Worm (Caenorhabditis elegans): Measurements from ENCODE around the gene T10C6.16.

T10C6.16 gene

DNA sequence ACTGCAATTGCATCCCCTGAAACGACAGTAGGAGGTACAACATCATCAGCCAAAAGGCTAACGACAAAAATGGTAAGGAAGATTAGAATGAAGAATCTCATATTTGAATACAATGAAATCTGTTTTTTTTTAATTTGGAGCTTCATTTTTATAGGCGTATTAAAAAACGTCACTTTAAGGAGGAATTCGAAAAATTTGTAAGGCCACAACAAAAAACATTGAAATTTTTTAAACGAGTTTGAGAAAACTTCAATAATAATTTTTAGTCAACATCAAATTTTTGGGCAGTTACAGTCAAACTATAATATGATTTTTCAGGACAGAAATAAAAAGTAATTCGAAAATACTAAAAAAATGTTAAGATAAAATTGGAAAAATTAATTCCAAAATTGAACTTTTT is 30.0 kb upstream of the T10C6.16 start, which contains the start of gene F14H3.14:
F14H3.14 (minus strand) TSS at position 101 of the 400 bp plus-strand sequence.
- TF ChIP-seq F13C5.2 (tag; optimal IDR thresholded peaks at IDR 0.05) (no peak), sea-1 (GFP tag; conservative IDR thresholded peaks at IDR 0.05) (no peak), hmg-4 (GFP tag; optimal IDR thresholded peaks at IDR 0.05) (no peak), hmbx-1 (tag; optimal IDR thresholded peaks at IDR 0.05) (no peak)

DNA sequence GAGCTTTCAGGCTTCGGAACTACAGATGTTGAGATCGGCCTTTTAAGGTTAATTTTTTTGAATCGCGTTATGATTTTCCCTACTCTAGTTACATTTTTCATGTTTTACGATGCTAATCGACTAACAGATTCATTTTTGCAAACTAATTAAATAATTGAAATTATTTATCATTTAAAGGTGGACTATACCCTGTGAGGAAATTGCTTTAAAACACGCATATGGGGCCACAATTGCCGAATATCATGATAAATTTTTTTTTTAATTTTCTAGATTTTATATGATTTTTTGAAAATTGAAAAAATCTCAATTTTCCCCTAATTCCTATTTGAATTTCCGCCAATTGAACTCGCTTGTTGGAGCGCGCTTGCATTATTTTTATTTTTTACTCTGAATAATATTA is 29.2 kb upstream of the T10C6.16 start, which contains the start of gene fbxa-100:
fbxa-100 (minus strand) TSS at position 101 of the 400 bp plus-strand sequence.
- TF ChIP-seq ets-7 (tag; optimal IDR thresholded peaks at IDR 0.05) (no peak), hmbx-1 (tag; optimal IDR thresholded peaks at IDR 0.05) (no peak)

DNA sequence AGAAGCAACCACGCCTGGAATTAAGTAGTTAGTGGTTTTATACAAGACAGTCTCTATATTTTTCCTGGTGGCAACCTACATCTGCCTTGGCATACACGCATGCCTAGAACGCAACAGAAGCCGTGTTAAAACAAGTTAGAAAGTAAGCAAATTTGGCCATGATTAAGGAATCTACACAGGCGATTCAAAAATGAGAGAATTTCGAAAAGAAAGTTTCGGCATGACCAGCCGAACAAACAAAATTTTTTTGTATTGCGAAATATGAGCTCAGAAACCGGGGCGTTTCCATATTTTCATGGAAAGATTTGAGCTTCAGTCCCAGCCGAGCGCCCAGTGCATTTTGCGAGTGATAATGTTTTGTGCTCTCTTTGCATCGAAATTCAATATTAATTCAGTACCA is 27.3 kb upstream of the T10C6.16 start, which contains the start of gene F14H3.15:
F14H3.15 (minus strand) TSS at position 101 of the 400 bp plus-strand sequence.
- TF ChIP-seq hmbx-1 (tag; optimal IDR thresholded peaks at IDR 0.05) = no peak
- TF ChIP-seq tbx-37 (GFP tag; conservative IDR thresholded peaks at IDR 0.05) = no peak
- TF ChIP-seq hnd-1 (tag; optimal IDR thresholded peaks at IDR 0.05) = no peak
- TF ChIP-seq sea-1 (GFP tag; conservative IDR thresholded peaks at IDR 0.05) = no peak
- TF ChIP-seq pes-1 (GFP tag; IDR thresholded peaks at IDR 0.05) = no peak
- TF ChIP-seq flt-1 (GFP tag; IDR thresholded peaks at IDR 0.05) = no peak
- TF ChIP-seq B0310.2 (tag; optimal IDR thresholded peaks at IDR 0.05) = no peak
- TF ChIP-seq aly-1 (tag; optimal IDR thresholded peaks at IDR 0.05) = no peak
- TF ChIP-seq ets-7 (tag; optimal IDR thresholded peaks at IDR 0.05) = no peak
- TF ChIP-seq tbx-11 (GFP tag; IDR thresholded peaks at IDR 0.05) = no peak

DNA sequence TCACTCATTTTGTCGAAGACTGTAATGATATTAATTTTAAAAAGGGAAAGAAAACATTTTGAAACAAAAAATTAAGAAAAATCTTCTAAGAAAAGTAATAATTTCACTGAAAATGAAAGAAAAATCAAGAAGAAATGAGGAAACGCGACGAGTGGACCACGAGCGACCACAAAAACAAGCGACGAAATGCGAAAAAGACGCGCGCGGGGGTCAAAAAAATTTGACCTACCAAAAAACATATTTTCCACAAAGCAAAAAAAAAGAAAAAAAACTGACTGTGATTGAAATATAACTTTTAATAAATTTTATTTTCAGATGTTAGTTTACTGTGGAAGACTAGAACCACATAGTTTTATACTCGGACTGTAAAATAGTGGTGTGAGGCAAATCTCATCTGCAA is 26.1 kb upstream of the T10C6.16 start, which contains the start of gene F14H3.6:
F14H3.6 (minus strand) TSS at position 22 of the 400 bp plus-strand sequence.
- TF ChIP-seq hmbx-1 (tag; optimal IDR thresholded peaks at IDR 0.05) (no peak), tra-4 (tag; optimal IDR thresholded peaks at IDR 0.05) (no peak), B0310.2 (tag; optimal IDR thresholded peaks at IDR 0.05) (no peak), scrt-1 (GFP tag; IDR thresholded peaks at IDR 0.05) (no peak), aly-1 (tag; optimal IDR thresholded peaks at IDR 0.05) (no peak), pes-1 (GFP tag; IDR thresholded peaks at IDR 0.05) (no peak), tbx-11 (GFP tag; IDR thresholded peaks at IDR 0.05) (no peak)

DNA sequence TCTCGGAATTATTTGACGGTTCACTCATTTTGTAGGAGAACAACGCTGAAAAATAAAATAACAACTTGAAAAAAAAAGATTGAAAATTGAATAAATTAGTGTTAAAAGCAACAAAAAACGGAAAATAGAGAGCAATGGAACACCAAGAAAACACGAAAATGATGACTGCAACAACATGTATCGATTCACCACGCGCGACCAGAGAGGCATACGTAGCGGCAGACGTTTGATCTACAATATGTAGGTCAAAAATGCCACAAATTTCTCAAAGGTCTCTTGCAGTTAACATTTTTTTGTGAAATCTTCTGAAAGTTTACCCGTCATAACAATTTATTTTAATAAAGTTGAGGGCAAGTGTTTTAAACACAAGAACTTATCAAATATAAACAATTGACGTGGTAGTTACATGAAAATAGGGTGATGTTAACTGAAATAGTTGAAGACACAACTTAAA is 24.2 kb upstream of the T10C6.16 start, which contains the start of gene F14H3.5:
F14H3.5 (minus strand) TSS at position 51 of the 454 bp plus-strand sequence.
- TF ChIP-seq ceh-36 (tag; optimal IDR thresholded peaks at IDR 0.05) = no peak
- TF ChIP-seq ets-7 (tag; optimal IDR thresholded peaks at IDR 0.05) = no peak
- TF ChIP-seq aly-1 (tag; optimal IDR thresholded peaks at IDR 0.05) = no peak
- no peak for TF ChIP-seq sea-1 (GFP tag; conservative IDR thresholded peaks at IDR 0.05)
- no peak for TF ChIP-seq F13C5.2 (tag; optimal IDR thresholded peaks at IDR 0.05)
- no peak for TF ChIP-seq hnd-1 (tag; optimal IDR thresholded peaks at IDR 0.05)
- TF ChIP-seq tbx-11 (GFP tag; IDR thresholded peaks at IDR 0.05) = no peak
- TF ChIP-seq ceh-13 (GFP tag; optimal IDR thresholded peaks at IDR 0.05) = no peak
- TF ChIP-seq tra-4 (tag; optimal IDR thresholded peaks at IDR 0.05) = no peak
- TF ChIP-seq flt-1 (GFP tag; IDR thresholded peaks at IDR 0.05) = no peak
- no peak for TF ChIP-seq hmbx-1 (tag; optimal IDR thresholded peaks at IDR 0.05)
- no peak for TF ChIP-seq B0310.2 (tag; optimal IDR thresholded peaks at IDR 0.05)
- no peak for TF ChIP-seq pes-1 (GFP tag; IDR thresholded peaks at IDR 0.05)

DNA sequence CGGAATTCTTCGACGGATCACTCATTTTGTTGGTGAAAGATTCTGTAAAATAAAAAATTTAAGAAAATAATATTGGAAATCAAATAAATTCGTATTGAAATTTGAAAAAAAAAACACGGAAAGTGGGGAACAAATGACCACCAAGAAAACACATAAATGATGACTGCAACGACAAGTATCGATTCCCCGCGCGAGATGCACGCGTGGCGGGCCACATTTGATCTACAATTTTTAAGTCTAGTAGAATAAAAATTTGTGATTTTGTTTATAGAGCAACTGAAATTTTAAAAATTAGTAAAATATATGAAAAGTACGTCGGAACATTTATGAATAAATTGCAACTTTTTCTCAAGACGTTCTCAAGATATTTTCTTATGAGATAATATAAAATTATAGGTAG is 22.2 kb upstream of the T10C6.16 start, which contains the start of gene F14H3.4:
F14H3.4 (minus strand) TSS at position 42 of the 400 bp plus-strand sequence.
- TF ChIP-seq ets-7 (tag; optimal IDR thresholded peaks at IDR 0.05) (no peak), ceh-13 (GFP tag; optimal IDR thresholded peaks at IDR 0.05) (no peak), ama-1 (optimal IDR thresholded peaks at IDR 0.05) (no peak), hnd-1 (tag; optimal IDR thresholded peaks at IDR 0.05) (no peak), tbx-37 (GFP tag; conservative IDR thresholded peaks at IDR 0.05) (no peak), sea-1 (GFP tag; conservative IDR thresholded peaks at IDR 0.05) (no peak), tbx-11 (GFP tag; IDR thresholded peaks at IDR 0.05) (no peak), scrt-1 (GFP tag; IDR thresholded peaks at IDR 0.05) (no peak), ceh-36 (tag; optimal IDR thresholded peaks at IDR 0.05) (no peak), aly-1 (tag; optimal IDR thresholded peaks at IDR 0.05) (no peak), tra-4 (tag; optimal IDR thresholded peaks at IDR 0.05) (no peak)

DNA sequence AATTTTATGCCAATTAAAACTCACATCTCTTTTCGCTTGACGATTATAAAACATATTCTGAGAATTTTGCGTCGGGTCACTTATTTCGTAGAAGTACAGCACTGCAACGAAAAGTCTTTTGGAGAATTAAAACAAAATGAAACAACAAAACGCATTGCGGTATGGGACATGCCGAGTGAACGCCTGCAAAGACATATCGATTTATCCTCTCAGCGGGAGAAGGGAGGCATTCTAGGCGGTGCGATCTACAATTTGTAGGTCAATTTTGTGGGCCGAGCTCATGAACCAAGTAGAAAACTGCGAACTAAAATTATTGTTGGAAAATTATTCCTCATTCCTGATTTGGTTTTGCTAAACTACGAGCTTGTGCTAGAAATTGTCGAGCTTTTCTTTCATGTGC is 20.6 kb upstream of the T10C6.16 start, which contains the start of gene F14H3.3:
F14H3.3 (minus strand) TSS at position 101 of the 400 bp plus-strand sequence.
- no peak for TF ChIP-seq ama-1 (optimal IDR thresholded peaks at IDR 0.05)
- TF ChIP-seq ets-7 (tag; optimal IDR thresholded peaks at IDR 0.05) = no peak
- TF ChIP-seq F13C5.2 (tag; optimal IDR thresholded peaks at IDR 0.05) = no peak
- no peak for TF ChIP-seq tbx-11 (GFP tag; IDR thresholded peaks at IDR 0.05)
- no peak for TF ChIP-seq pes-1 (GFP tag; IDR thresholded peaks at IDR 0.05)

DNA sequence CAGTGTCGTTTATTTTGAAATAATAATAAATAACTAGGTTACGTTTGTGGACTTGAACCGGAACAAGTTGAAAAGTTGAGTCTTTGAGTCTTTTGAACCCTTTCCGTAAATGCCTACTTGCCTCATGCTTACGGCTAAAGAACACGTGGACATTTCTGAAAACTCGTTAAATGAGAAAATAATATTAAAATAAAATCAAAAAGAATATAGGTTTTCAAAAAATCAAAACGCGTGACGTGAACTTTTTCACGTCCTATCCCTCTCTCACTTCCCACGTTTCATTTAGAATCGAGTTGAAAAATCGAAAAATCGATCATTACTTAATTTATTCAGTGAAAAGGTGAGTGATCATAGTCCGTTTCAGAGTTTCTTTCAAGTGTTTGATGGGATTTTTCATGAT is 16.4 kb upstream of the T10C6.16 start, which contains the start of gene best-12:
best-12 (plus strand) TSS at position 301 of the 400 bp plus-strand sequence.
- TF ChIP-seq sea-1 (GFP tag; conservative IDR thresholded peaks at IDR 0.05) (no peak), F13C5.2 (tag; optimal IDR thresholded peaks at IDR 0.05) (no peak), ceh-36 (tag; optimal IDR thresholded peaks at IDR 0.05) (no peak), ama-1 (optimal IDR thresholded peaks at IDR 0.05) (no peak), tbx-37 (GFP tag; conservative IDR thresholded peaks at IDR 0.05) (no peak), aly-1 (tag; optimal IDR thresholded peaks at IDR 0.05) (no peak), B0310.2 (tag; optimal IDR thresholded peaks at IDR 0.05) (no peak)

DNA sequence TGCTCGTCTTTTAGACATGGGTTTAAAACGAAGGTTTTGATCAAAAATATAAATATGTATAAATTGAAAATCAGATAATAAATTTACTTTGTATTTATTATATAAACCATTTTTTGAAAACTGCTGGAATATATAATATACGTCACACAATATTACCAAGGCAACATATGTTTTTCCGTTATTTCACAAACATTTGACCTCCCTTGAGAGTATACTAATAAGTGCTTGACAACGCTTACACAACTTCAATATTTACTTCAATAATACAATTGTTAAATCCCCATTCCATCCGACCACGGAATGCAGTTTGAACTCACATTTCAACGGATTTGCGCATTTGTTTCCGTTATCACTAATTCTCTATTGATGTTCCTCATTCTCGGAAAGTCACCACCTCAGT is 14.7 kb upstream of the T10C6.16 start, which contains the start of gene str-198:
str-198 (plus strand) TSS at position 301 of the 400 bp plus-strand sequence.
- TF ChIP-seq tbx-11 (GFP tag; IDR thresholded peaks at IDR 0.05) (no peak), aly-1 (tag; optimal IDR thresholded peaks at IDR 0.05) (no peak), hmbx-1 (tag; optimal IDR thresholded peaks at IDR 0.05) (no peak), flt-1 (GFP tag; IDR thresholded peaks at IDR 0.05) (no peak), B0310.2 (tag; optimal IDR thresholded peaks at IDR 0.05) (no peak), sea-1 (GFP tag; conservative IDR thresholded peaks at IDR 0.05) (no peak), ceh-13 (GFP tag; optimal IDR thresholded peaks at IDR 0.05) (no peak), hmg-4 (GFP tag; optimal IDR thresholded peaks at IDR 0.05) (no peak), pes-1 (GFP tag; IDR thresholded peaks at IDR 0.05) (no peak), tra-4 (tag; optimal IDR thresholded peaks at IDR 0.05) (no peak), ceh-36 (tag; optimal IDR thresholded peaks at IDR 0.05) (no peak), F13C5.2 (tag; optimal IDR thresholded peaks at IDR 0.05) (no peak), ama-1 (optimal IDR thresholded peaks at IDR 0.05) (no peak), hnd-1 (tag; optimal IDR thresholded peaks at IDR 0.05) (no peak), scrt-1 (GFP tag; IDR thresholded peaks at IDR 0.05) (no peak), tbx-37 (GFP tag; conservative IDR thresholded peaks at IDR 0.05) (no peak), ets-7 (tag; optimal IDR thresholded peaks at IDR 0.05) (no peak)

All from whole organism, early embryonic.